Fruit fly (Drosophila melanogaster) whole organism, embryonic: Measurements from ENCODE around the gene PIG-L.

Source experiments
- CG2202 ChIP-seq: fragments of 200-800 bp; sonication (Bioruptor generic); optimal IDR thresholded peaks from 2 replicates; lab custom pipeline; 2018; ENCODE audit warnings: missing biosample characterization, mild to moderate bottlenecking, missing genetic modification characterization
- CG30431 ChIP-seq: fragments of 200-800 bp; sonication (Bioruptor generic); optimal IDR thresholded peaks from 2 replicates; lab custom pipeline; 2017; ENCODE audit warnings: missing biosample characterization, missing genetic modification characterization
- CG9817 ChIP-seq: fragments of 200-800 bp; sonication (Bioruptor generic); optimal IDR thresholded peaks from 2 replicates; lab custom pipeline; 2018; ENCODE audit warnings: missing biosample characterization, mild to moderate bottlenecking, missing genetic modification characterization, moderate library complexity
- Hr39 ChIP-seq: fragments of >200 bp; optimal IDR thresholded peaks from 2 replicates; lab custom pipeline; 2017
- NC2α ChIP-seq: fragments of 200-800 bp; sonication (Bioruptor generic); optimal IDR thresholded peaks from 2 replicates; lab custom pipeline; 2016; ENCODE audit warnings: missing biosample characterization, missing genetic modification characterization
- chinmo ChIP-seq: fragments of 200-800 bp; sonication (Bioruptor generic); IDR thresholded peaks from 4 replicates; pipeline ENCODE4 v1.3.6; 2022; ENCODE audit warnings: missing biosample characterization, missing genetic modification characterization; ENCODE audit not compliant: partially characterized antibody
- fru ChIP-seq: fragments of >200 bp; optimal IDR thresholded peaks from 2 replicates; lab custom pipeline; 2017
- grau ChIP-seq: fragments of 200-800 bp; optimal IDR thresholded peaks from 3 replicates; lab custom pipeline; 2019; ENCODE audit warnings: missing biosample characterization, mild to moderate bottlenecking, missing genetic modification characterization, moderate library complexity
- knrl ChIP-seq: fragments of 200-800 bp; sonication (Bioruptor generic); IDR thresholded peaks from 3 replicates; pipeline ENCODE4 v1.3.6; 2022; ENCODE audit warnings: missing biosample characterization, missing genetic modification characterization; ENCODE audit not compliant: partially characterized antibody
- shn ChIP-seq: fragments of 200-800 bp; sonication (Bioruptor generic); optimal IDR thresholded peaks from 3 replicates; lab custom pipeline; 2016; ENCODE audit warnings: missing biosample characterization, missing genetic modification characterization
- zfh1 ChIP-seq: fragments of 200-800 bp; sonication (Bioruptor generic); IDR thresholded peaks from 3 replicates; pipeline ENCODE4 v1.3.6; 2022; ENCODE audit warnings: missing biosample characterization, missing genetic modification characterization

DNA sequence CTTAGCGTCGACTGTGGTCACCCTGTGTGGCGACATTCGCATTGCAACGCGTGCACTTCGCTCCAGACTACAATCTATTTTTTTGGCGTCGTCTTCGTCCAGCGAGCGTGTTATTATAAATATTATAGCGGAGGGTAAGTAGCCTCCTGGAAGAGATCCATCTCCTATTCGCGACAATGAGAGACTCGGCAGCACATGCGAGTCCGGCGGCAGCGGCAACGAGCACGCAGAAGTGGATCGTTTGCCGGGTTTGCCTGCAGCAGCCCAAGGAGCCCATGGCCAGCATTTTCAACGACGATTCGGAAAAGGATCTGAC lies 10.6 kb upstream of the PIG-L start, which contains the start of gene idc:
- TF ChIP-seq grau (tag; lab: Kevin White, UChicago) (no peak), CG30431 (GFP tag; lab: Kevin White, UChicago) (no peak), CG2202 (tag; lab: Kevin White, UChicago) (no peak), shn (GFP tag; lab: Kevin White, UChicago) (no peak), NC2α (GFP tag; lab: Kevin White, UChicago) (no peak), CG9817 (tag; lab: Kevin White, UChicago) (no peak), chinmo (GFP tag; lab: Robert Waterston, UW) (no peak), zfh1 (GFP tag; lab: Robert Waterston, UW) (no peak), knrl (GFP tag; lab: Robert Waterston, UW) (no peak), fru (lab: Kevin White, UChicago) (no peak), Hr39 (lab: Kevin White, UChicago) (no peak)
